Worm (Caenorhabditis elegans) whole organism, L2 larva: Measurements from ENCODE around the gene C01G10.4.

Source experiments
- lin-11 ChIP-seq: fragments of 150-350 bp; sonication (generic microtip); optimal IDR thresholded peaks from 2 replicates; lab custom pipeline; 2014; ENCODE audit warnings: missing biosample characterization, missing genetic modification characterization, inconsistent platforms, mixed read lengths
- unc-62 ChIP-seq: fragments of 150-350 bp; optimal IDR thresholded peaks from 2 replicates; lab custom pipeline; 2014; ENCODE audit warnings: missing biosample characterization, missing genetic modification reagents, missing genetic modification characterization

DNA sequence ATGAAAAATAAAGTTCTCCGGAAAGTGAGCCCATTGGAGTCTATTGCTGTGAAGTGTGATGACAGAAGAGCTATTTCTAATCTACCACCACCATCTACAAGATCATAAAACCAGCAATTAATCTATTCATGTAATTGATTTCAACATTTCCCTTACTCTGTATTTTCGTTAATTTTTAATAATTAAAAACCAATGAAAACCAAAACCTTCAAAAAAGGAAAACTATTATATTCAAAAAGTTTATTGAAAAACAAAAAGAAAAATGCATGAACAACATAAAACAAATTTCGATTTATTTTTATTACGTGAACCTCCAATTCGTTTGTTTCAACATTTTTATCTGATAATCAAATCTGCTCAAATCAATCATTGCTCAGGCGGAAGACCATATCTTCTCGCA, 9.9 kb downstream of the C01G10.4 start, which contains the start of gene C01G10.1:
- no peak for TF ChIP-seq lin-11 (tag; lab: Kevin White, UChicago)
- no peak for TF ChIP-seq unc-62
